Worm (Caenorhabditis elegans) whole organism, L4 larva: Measurements from ENCODE around the gene F11C1.10.
A peak's percentile ranks its signal among the peaks of the same experiment; 100 is the strongest.

Experiments
- D1046.2 ChIP-seq: fragments of 200-800 bp; sonication (Bioruptor generic); IDR thresholded peaks from 2 replicates; pipeline ENCODE4 v1.3.6; 2022; ENCODE audit warnings: missing genetic modification characterization, missing compliant biosample characterization
- Y75B8A.6 ChIP-seq: fragments of 200-800 bp; sonication (Bioruptor generic); IDR thresholded peaks from 2 replicates; pipeline ENCODE4 v1.3.6; 2022; ENCODE audit warnings: missing genetic modification reagents, missing genetic modification characterization, missing compliant biosample characterization
- ZK337.2 ChIP-seq: fragments of 200-800 bp; sonication (Bioruptor generic); IDR thresholded peaks from 2 replicates; pipeline ENCODE4 v1.3.6; 2022; ENCODE audit warnings: missing genetic modification reagents, missing genetic modification characterization, missing compliant biosample characterization
- ZK546.5 ChIP-seq, 2 experiments: sonication (generic microtip); optimal IDR thresholded peaks; 2 replicates each; lab custom pipeline; 2017; ENCODE audit warnings: missing biosample characterization in 2 of 2, missing genetic modification characterization in 2 of 2
- aha-1 ChIP-seq: fragments of 150-350 bp; peaks from one replicate; lab custom pipeline; 2014; ENCODE audit warnings: missing biosample characterization, missing genetic modification characterization
- arid-1 ChIP-seq: fragments of 200-800 bp; sonication (Bioruptor generic); conservative IDR thresholded peaks from 2 replicates; pipeline ENCODE4 v1.3.6; 2022; ENCODE audit warnings: missing genetic modification reagents, missing genetic modification characterization, missing compliant biosample characterization
- attf-4 ChIP-seq: sonication (generic microtip); optimal IDR thresholded peaks from 3 replicates; lab custom pipeline; 2017; ENCODE audit warnings: missing biosample characterization, missing genetic modification characterization
- ceh-44 ChIP-seq: fragments of 200-800 bp; sonication (Bioruptor generic); IDR thresholded peaks from 2 replicates; pipeline ENCODE4 v1.3.6; 2022; ENCODE audit warnings: missing genetic modification reagents, missing genetic modification characterization, missing compliant biosample characterization
- dmd-8 ChIP-seq: fragments of 200-800 bp; sonication (Bioruptor generic); IDR thresholded peaks from 2 replicates; pipeline ENCODE4 v1.3.6; 2022; ENCODE audit warnings: missing genetic modification characterization, missing compliant biosample characterization
- dve-1 ChIP-seq: sonication (generic microtip); optimal IDR thresholded peaks from 2 replicates; lab custom pipeline; 2017; ENCODE audit warnings: antibody characterized with exemption, mild to moderate bottlenecking, missing genetic modification characterization, missing compliant biosample characterization; ENCODE audit not compliant: insufficient read depth
- hif-1 ChIP-seq, 2 experiments: sonication (generic microtip); optimal IDR thresholded peaks; 2 replicates each; lab custom pipeline; 2016 to 2017; ENCODE audit warnings: missing compliant biosample characterization in 2 of 2, missing genetic modification characterization in 2 of 2, missing genetic modification reagents in 2 of 2, missing genotype in 2 of 2, mild to moderate bottlenecking in 1 of 2
- hlh-11 ChIP-seq: fragments of 200-800 bp; sonication (Bioruptor generic); optimal IDR thresholded peaks from 2 replicates; lab custom pipeline; 2018; ENCODE audit warnings: mild to moderate bottlenecking, missing genetic modification characterization, missing compliant biosample characterization
- hlh-30 ChIP-seq: sonication (generic microtip); optimal IDR thresholded peaks from 2 replicates; lab custom pipeline; 2017; ENCODE audit warnings: antibody characterized with exemption, mild to moderate bottlenecking, missing genetic modification characterization, missing compliant biosample characterization; ENCODE audit not compliant: insufficient read depth
- lim-7 ChIP-seq: fragments of 200-800 bp; sonication (Bioruptor generic); IDR thresholded peaks from 2 replicates; pipeline ENCODE4 v1.3.6; 2022; ENCODE audit warnings: missing genetic modification characterization, missing compliant biosample characterization
- lin-13 ChIP-seq: fragments of 150-350 bp; optimal IDR thresholded peaks from 2 replicates; lab custom pipeline; 2014; ENCODE audit warnings: missing biosample characterization, missing genetic modification reagents, missing genetic modification characterization
- lin-29 ChIP-seq: fragments of 200-800 bp; sonication (Bioruptor generic); IDR thresholded peaks from 2 replicates; pipeline ENCODE4 v1.3.6; 2022; ENCODE audit warnings: missing genetic modification reagents, missing genetic modification characterization, missing compliant biosample characterization
- lir-3 ChIP-seq: sonication (generic microtip); optimal IDR thresholded peaks from 2 replicates; lab custom pipeline; 2016; ENCODE audit warnings: mild to moderate bottlenecking, missing genetic modification characterization, missing compliant biosample characterization
- mdl-1 ChIP-seq, 2 experiments: fragments of 150-350 bp in 1 of 2; sonication (generic microtip) in 1 of 2; optimal IDR thresholded peaks; 2 replicates each; lab custom pipeline; 2014 to 2017; ENCODE audit warnings: missing biosample characterization in 2 of 2, missing genetic modification characterization in 2 of 2
- mdt-29 ChIP-seq: fragments of 200-800 bp; sonication (Bioruptor generic); IDR thresholded peaks from 2 replicates; pipeline ENCODE4 v1.3.6; 2022; ENCODE audit warnings: missing genetic modification reagents, missing genetic modification characterization, missing compliant biosample characterization
- mes-2 ChIP-seq: sonication (generic microtip); optimal IDR thresholded peaks from 2 replicates; lab custom pipeline; 2016; ENCODE audit warnings: missing genotype, mild to moderate bottlenecking, missing genetic modification characterization, missing compliant biosample characterization; ENCODE audit not compliant: poor library complexity, severe bottlenecking
- mxl-2 ChIP-seq: fragments of 200-800 bp; sonication (Bioruptor generic); conservative IDR thresholded peaks from 2 replicates; pipeline ENCODE4 v1.3.6; 2022; ENCODE audit warnings: missing genetic modification reagents, missing genetic modification characterization, missing compliant biosample characterization
- mxl-3 ChIP-seq: fragments of 200-800 bp; sonication (Bioruptor generic); optimal IDR thresholded peaks from 2 replicates; lab custom pipeline; 2018; ENCODE audit warnings: mild to moderate bottlenecking, missing genetic modification characterization, missing compliant biosample characterization
- nhr-111 ChIP-seq: fragments of 200-800 bp; sonication (Bioruptor generic); optimal IDR thresholded peaks from 2 replicates; lab custom pipeline; 2018; ENCODE audit warnings: mild to moderate bottlenecking, missing genetic modification characterization, missing compliant biosample characterization
- nhr-237 ChIP-seq: sonication (generic microtip); optimal IDR thresholded peaks from 2 replicates; lab custom pipeline; 2017; ENCODE audit warnings: missing biosample characterization, missing genetic modification characterization
- nhr-25 ChIP-seq: sonication (generic microtip); optimal IDR thresholded peaks from 2 replicates; lab custom pipeline; 2017; ENCODE audit warnings: missing genetic modification characterization, mild to moderate bottlenecking, missing compliant biosample characterization, antibody characterized with exemption, moderate library complexity, borderline replicate concordance; ENCODE audit not compliant: insufficient read depth
- nhr-28 ChIP-seq: fragments of 150-350 bp; optimal IDR thresholded peaks from 2 replicates; lab custom pipeline; 2014; ENCODE audit warnings: missing biosample characterization, missing genetic modification characterization
- nhr-6 ChIP-seq: fragments of 150-350 bp; optimal IDR thresholded peaks from 2 replicates; lab custom pipeline; 2014; ENCODE audit warnings: missing biosample characterization, missing genetic modification characterization
- php-3 ChIP-seq: fragments of 200-800 bp; sonication (Bioruptor generic); IDR thresholded peaks from 2 replicates; pipeline ENCODE4 v1.3.6; 2022; ENCODE audit warnings: missing genetic modification reagents, missing genetic modification characterization, missing compliant biosample characterization
- pqm-1 ChIP-seq: sonication (generic microtip); optimal IDR thresholded peaks from 2 replicates; lab custom pipeline; 2017; ENCODE audit warnings: missing biosample characterization, missing genetic modification characterization
- rbr-2 ChIP-seq: sonication (generic microtip); optimal IDR thresholded peaks from 2 replicates; lab custom pipeline; 2016; ENCODE audit warnings: missing genotype, missing genetic modification characterization, missing compliant biosample characterization
- set-16 ChIP-seq: fragments of 200-800 bp; sonication (Bioruptor generic); IDR thresholded peaks from 2 replicates; pipeline ENCODE4 v1.3.6; 2022; ENCODE audit warnings: missing genetic modification reagents, missing genetic modification characterization, missing compliant biosample characterization
- snpc-4 ChIP-seq: fragments of 150-350 bp; optimal IDR thresholded peaks from 2 replicates; lab custom pipeline; 2014; ENCODE audit warnings: missing biosample characterization, missing genetic modification characterization
- tra-1 ChIP-seq: fragments of 200-800 bp; sonication (Bioruptor generic); IDR thresholded peaks from 2 replicates; pipeline ENCODE4 v1.3.6; 2022; ENCODE audit warnings: missing genetic modification reagents, missing genetic modification characterization, missing compliant biosample characterization
- unc-39 ChIP-seq: sonication (generic microtip); optimal IDR thresholded peaks from 2 replicates; lab custom pipeline; 2017; ENCODE audit warnings: missing biosample characterization, missing genetic modification characterization
- unc-62 ChIP-seq, 3 experiments: fragments of 150-350 bp in 1 of 3; sonication (generic microtip); optimal IDR thresholded peaks in 2 of 3; peaks in 1 of 3; 1 replicate in 1 of 3; 2 replicates in 2 of 3; lab custom pipeline; 2014 to 2017; ENCODE audit warnings: missing biosample characterization in 3 of 3, missing genetic modification characterization in 3 of 3, missing genetic modification reagents in 3 of 3, missing genotype in 1 of 3
- vab-7 ChIP-seq: fragments of 200-800 bp; sonication (Bioruptor generic); IDR thresholded peaks from 2 replicates; pipeline ENCODE4 v1.3.6; 2022; ENCODE audit warnings: missing genetic modification reagents, missing genetic modification characterization, missing compliant biosample characterization

The F11C1.10 gene

DNA sequence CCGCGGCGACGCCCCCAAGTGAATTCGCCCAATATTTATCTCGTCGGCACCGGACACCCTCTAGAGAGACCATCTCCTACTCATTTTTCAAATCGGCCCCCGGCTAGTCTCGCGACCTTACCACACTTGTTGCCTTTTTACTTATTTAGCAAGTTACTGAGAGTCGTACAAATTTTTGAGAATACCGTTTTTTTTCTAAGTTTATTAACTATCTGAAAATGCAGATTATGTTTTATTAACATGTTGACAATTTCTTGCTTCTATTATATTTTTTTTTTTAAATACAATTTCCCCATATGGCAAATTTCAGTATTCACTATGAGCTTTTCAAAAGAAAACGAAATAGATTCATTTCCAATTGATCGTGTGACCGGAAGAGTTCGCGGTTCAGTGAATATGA lies at the start of gene F11C1.10, which contains the start of gene F11C1.4:
Gene F11C1.10, plus strand, starts transcription at position 309 of the 400 bp plus-strand sequence.
Gene F11C1.4, plus strand, starts transcription at position 301 of the 400 bp plus-strand sequence.
- TF ChIP-seq lim-7 (GFP tag; lab: Robert Waterston, UW) (no peak), attf-4 (tag; lab: Kevin White, UChicago) (no peak), snpc-4 (no peak), Y75B8A.6 (GFP tag; lab: Robert Waterston, UW) (no peak), mdt-29 (GFP tag; lab: Robert Waterston, UW) (no peak), hif-1 (tag; optimal IDR thresholded peaks at IDR 0.05; lab: Kevin White, UChicago) (no peak), dve-1 (tag; lab: Kevin White, UChicago) (no peak)

DNA sequence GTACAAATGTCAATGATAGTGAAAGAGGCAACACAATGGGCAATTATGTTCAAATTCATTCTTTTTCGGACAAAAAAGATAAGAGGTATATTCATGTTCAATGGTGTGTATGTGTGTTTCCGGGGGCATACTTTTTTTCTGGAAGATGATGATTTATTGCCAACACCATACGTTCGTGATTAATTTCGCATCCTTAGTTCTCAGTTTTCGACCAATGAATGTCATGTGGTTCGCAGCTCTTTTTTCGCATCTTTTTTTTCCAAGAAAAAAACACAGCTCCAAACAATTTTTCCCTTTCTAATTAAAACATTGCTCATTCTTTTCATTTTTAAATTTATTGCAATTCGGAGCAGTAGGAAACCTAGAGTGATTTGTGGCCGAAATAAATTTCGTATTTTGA lies 48.1 kb upstream of the F11C1.10 start:
- TF ChIP-seq pqm-1: peak; percentile 44
- TF ChIP-seq nhr-28 (tag; lab: Kevin White, UChicago): peak; percentile 36
- no peak for TF ChIP-seq vab-7 (GFP tag; lab: Robert Waterston, UW)

DNA sequence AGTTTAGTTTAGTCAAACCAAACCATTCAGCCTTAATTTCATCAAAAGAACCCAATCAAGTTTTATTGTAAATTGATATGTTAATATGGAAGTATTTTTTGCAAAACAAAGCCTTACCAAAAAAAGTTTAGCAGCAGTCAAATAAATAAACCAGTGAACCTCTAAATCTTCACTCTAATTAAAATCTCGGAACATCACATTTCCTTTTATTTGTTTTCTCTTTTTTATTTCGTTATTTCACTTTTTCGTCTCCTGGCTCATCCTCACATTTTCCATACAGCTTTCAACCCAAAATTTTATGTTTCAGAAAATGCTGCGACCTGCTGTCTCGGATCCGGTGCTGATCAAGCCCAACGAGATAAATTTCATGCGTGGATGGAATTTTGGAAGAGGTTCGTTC lies 46.9 kb upstream of the F11C1.10 start, which contains the start of gene C34E7.3:
Gene C34E7.3, plus strand, starts transcription at position 301 of the 400 bp plus-strand sequence.
- TF ChIP-seq php-3 (no peak), D1046.2 (no peak), mdt-29 (GFP tag; lab: Robert Waterston, UW) (no peak), nhr-25 (no peak), unc-39 (tag; lab: Kevin White, UChicago) (no peak), ZK546.5 (tag; optimal IDR thresholded peaks at IDR 0.05; lab: Kevin White, UChicago) (no peak), unc-62 (GFP tag; optimal IDR thresholded peaks at IDR 0.05 in 1 of 2; lab: Kevin White, UChicago) (no peak), unc-62 (tag; optimal IDR thresholded peaks at IDR 0.05; lab: Kevin White, UChicago) (no peak), arid-1 (GFP tag; lab: Robert Waterston, UW) (no peak), lin-29 (no peak), ceh-44 (GFP tag; lab: Robert Waterston, UW) (no peak), ZK337.2 (GFP tag; lab: Robert Waterston, UW) (no peak), Y75B8A.6 (GFP tag; lab: Robert Waterston, UW) (no peak), nhr-28 (tag; lab: Kevin White, UChicago) (no peak), rbr-2 (tag; lab: Kevin White, UChicago) (no peak), hif-1 (tag; optimal IDR thresholded peaks at IDR 0.05; lab: Kevin White, UChicago) (no peak), lir-3 (tag; lab: Kevin White, UChicago) (no peak), mxl-2 (GFP tag; lab: Robert Waterston, UW) (no peak), nhr-6 (tag; lab: Kevin White, UChicago) (no peak)

DNA sequence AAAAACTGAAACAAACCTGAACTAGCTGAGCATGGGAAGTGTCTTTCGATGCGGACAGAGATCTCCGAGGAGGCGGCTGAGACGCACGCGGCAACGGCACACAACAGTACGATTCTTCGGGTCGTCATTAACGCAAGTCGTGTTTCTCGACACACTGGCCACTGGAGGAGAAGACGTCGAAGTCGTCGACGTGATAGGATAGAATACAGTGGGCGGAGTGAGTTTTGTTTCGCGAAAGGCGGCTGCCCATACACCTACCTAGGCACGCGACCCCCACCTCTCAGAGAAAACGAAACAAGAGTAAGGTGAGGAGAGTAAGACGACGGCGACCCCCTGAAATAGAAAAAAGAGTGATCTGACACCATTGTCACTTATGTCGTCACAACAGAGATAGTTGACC lies 42.1 kb upstream of the F11C1.10 start, which contains the start of gene gmap-1:
Gene gmap-1, minus strand, starts transcription at position 211 of the 400 bp plus-strand sequence.
- peak; percentile 38; the same call in 1 of the 2 replicates for TF ChIP-seq set-16 (GFP tag; lab: Robert Waterston, UW)
- TF ChIP-seq tra-1: 0 out of 2 replicates have a peak, but pooled peaks have one; percentile 34
- TF ChIP-seq mdl-1 (tag; optimal IDR thresholded peaks at IDR 0.05; lab: Kevin White, UChicago): peak; percentile 20 to 45
- peak; percentile 43 for TF ChIP-seq hlh-11 (tag; lab: Kevin White, UChicago)
- TF ChIP-seq mxl-3 (GFP tag; lab: Kevin White, UChicago): peak; percentile 91
- TF ChIP-seq lin-13: no peak
- peak; percentile 79 for TF ChIP-seq aha-1 (tag; lab: Kevin White, UChicago)
- peak; percentile 38 for TF ChIP-seq hlh-30 (tag; lab: Kevin White, UChicago)
- 0 out of 2 replicates have a peak, but pooled peaks have one; percentile 61 for TF ChIP-seq dmd-8
- TF ChIP-seq nhr-237 (tag; lab: Kevin White, UChicago): no peak
- TF ChIP-seq nhr-25: peak; percentile 82
- TF ChIP-seq mes-2: peak; percentile 9
- no peak for TF ChIP-seq nhr-111 (GFP tag; lab: Kevin White, UChicago)
- TF ChIP-seq, all 104 proteins: peak for 10
